Worm (Caenorhabditis elegans): ENCODE results near the gene ubh-1.

DNA sequence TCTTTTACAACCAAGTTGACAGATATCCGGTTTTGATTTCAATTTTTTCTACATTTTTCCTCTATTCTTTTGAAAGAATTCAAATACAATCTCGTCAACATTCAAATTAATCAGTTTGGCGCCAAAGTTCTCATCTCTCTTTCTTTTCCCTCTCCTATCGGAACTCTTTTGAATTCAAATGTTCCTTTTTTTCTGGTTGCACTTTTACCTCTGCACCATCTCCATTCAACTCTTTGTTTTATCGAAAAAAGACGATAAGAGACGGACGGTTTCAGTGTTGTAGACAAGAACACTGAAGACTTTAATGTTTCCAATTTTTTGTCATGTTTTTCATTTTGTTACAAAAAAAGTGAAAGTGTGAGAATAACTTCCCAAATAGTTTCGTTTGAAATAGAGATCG, 35.2 kb downstream of the ubh-1 start:
- TF ChIP-seq dsc-1 (tag; optimal IDR thresholded peaks at IDR 0.05), result no peak
- TF ChIP-seq lir-3 (tag; optimal IDR thresholded peaks at IDR 0.05; ENCODE audit: poor library complexity), result no peak
- no peak for TF ChIP-seq lin-13 (GFP tag; optimal IDR thresholded peaks at IDR 0.05)
- no peak for TF ChIP-seq fkh-10 (GFP tag; optimal IDR thresholded peaks at IDR 0.05)
- no peak for TF ChIP-seq pqm-1 (tag; optimal IDR thresholded peaks at IDR 0.05)
- TF ChIP-seq tbx-2 (tag; optimal IDR thresholded peaks at IDR 0.05), result no peak
- TF ChIP-seq elt-3 (tag; optimal IDR thresholded peaks at IDR 0.05), result no peak
- TF ChIP-seq elt-2 (tag; optimal IDR thresholded peaks at IDR 0.05), result no peak
- TF ChIP-seq tlp-1 (tag; optimal IDR thresholded peaks at IDR 0.05), result no peak
- no peak for TF ChIP-seq nhr-237 (tag; optimal IDR thresholded peaks at IDR 0.05)

All from whole organism, L1 larva.